Fruit fly (Drosophila melanogaster): Measurements from ENCODE around the gene ccb.

DNA sequence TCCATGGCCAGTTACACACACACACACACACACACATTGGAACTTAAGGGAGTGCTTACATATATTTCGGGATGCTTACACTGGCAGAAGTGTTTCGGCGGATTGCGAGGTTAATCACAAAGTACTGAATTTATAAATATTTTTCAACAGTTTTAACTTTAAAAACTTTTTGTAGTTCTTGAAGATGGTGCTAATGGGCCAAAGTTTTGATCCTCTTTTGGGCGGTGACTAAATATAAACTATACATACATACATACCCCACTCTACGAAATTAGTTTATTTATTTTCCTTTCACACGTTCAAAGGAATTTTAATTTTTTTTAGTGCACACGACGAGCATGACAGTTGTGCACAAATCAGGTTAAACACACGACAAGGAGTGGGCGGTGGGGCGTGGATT lies 33.3 kb downstream of the ccb start:
- no peak for TF ChIP-seq CG8478 (optimal IDR thresholded peaks at IDR 0.05)
- TF ChIP-seq CTCF (optimal IDR thresholded peaks at IDR 0.05): no peak

Data from S2 (cell line).